Fruit fly (Drosophila melanogaster): ENCODE results near the gene CG13358.

The CG13358 gene

DNA sequence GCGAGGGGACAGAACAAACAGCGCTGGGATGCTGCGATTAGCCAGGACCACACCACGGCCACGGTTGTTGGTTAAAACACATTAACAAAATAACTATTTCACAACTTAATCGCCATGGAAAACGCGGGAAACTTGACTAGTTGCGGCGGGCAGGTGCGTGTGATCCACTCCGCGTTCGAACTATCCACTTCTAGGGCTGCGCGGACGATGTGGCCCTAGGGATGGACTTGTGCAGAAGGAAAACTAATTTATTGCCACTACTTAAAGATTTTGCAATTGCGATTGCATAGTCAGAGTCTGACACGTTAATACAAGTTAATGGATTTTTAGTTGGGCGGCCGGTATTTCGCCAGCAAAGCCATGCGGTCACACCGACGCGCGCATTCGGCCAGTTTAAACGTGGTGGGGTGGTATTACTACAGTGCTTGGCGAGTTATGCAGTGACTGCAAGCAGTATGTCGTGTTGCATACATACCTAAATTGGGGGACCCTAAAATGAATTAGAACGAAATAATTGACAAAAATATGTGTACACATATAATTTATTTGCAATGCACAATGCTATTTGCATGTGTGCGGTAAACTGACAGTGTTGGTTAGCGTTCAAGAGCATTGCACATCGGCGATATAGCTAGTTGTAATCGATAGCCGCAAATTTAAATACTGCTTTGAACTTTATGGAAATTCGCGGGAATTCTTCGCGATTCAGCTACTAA, 3.4 kb downstream of the CG13358 start, which contains the start of gene Rbf (continued):
- TF ChIP-seq wek (GFP tag; optimal IDR thresholded peaks at IDR 0.05) (no peak), CG17361 (GFP tag; IDR thresholded peaks at IDR 0.05) (no peak), dan (GFP tag; IDR thresholded peaks at IDR 0.05) (no peak), Hr78 (GFP tag; optimal IDR thresholded peaks at IDR 0.05) (no peak), chif (GFP tag; optimal IDR thresholded peaks at IDR 0.05) (no peak), ac (GFP tag; optimal IDR thresholded peaks at IDR 0.05) (no peak), az2 (GFP tag; optimal IDR thresholded peaks at IDR 0.05) (no peak), Ets65A (GFP tag) (no peak), stwl (tag; optimal IDR thresholded peaks at IDR 0.05) (peak; percentile 43), CG31365 (tag; optimal IDR thresholded peaks at IDR 0.05) (no peak), cwo (GFP tag; optimal IDR thresholded peaks at IDR 0.05) (no peak), nerfin-2 (GFP tag; IDR thresholded peaks at IDR 0.05; ENCODE audit: partially characterized antibody) (0 out of 2 replicates have a peak, but pooled peaks have one; percentile 38), CG11398 (GFP tag; optimal IDR thresholded peaks at IDR 0.05) (no peak), pan (optimal IDR thresholded peaks at IDR 0.05) (no peak), pan (GFP tag; optimal IDR thresholded peaks at IDR 0.05 in 1 of 2, IDR thresholded peaks at IDR 0.05 in 1 of 2) (no peak), CG2199 (GFP tag; IDR thresholded peaks at IDR 0.05) (no peak), CG4617 (GFP tag; optimal IDR thresholded peaks at IDR 0.05; ENCODE audit: borderline replicate concordance) (peak; percentile 53), CG42726 (GFP tag; IDR thresholded peaks at IDR 0.05; ENCODE audit: partially characterized antibody) (peak; percentile 28; the same call in 1 of the 2 replicates), Nf-YC (tag; optimal IDR thresholded peaks at IDR 0.05) (peak; percentile 11), CG30020 (tag; optimal IDR thresholded peaks at IDR 0.05) (peak; percentile 8), dmrt99B (tag; optimal IDR thresholded peaks at IDR 0.05) (no peak), ttk (GFP tag; IDR thresholded peaks at IDR 0.05) (no peak), Ptx1 (GFP tag; IDR thresholded peaks at IDR 0.05) (no peak), Dfd (GFP tag; optimal IDR thresholded peaks at IDR 0.05) (no peak), CG4707 (GFP tag; optimal IDR thresholded peaks at IDR 0.05) (no peak), Dip3 (GFP tag; optimal IDR thresholded peaks at IDR 0.05) (peak; percentile 40), mam (GFP tag; optimal IDR thresholded peaks at IDR 0.05) (peak; percentile 26), CG13287 (GFP tag; IDR thresholded peaks at IDR 0.05; ENCODE audit: partially characterized antibody) (peak; percentile 55; the same call in 1 of the 2 replicates), fu2 (GFP tag; optimal IDR thresholded peaks at IDR 0.05) (no peak), lilli (GFP tag; optimal IDR thresholded peaks at IDR 0.05) (no peak), Eip74EF (GFP tag; optimal IDR thresholded peaks at IDR 0.05) (no peak), CG3281 (GFP tag; optimal IDR thresholded peaks at IDR 0.05) (no peak), CG17385 (GFP tag; optimal IDR thresholded peaks at IDR 0.05) (no peak), vfl (GFP tag; optimal IDR thresholded peaks at IDR 0.05) (no peak), Dll (GFP tag; IDR thresholded peaks at IDR 0.05; ENCODE audit: partially characterized antibody) (peak; percentile 65), CG13624 (GFP tag; optimal IDR thresholded peaks at IDR 0.05) (peak; percentile 33), Antp (GFP tag; optimal IDR thresholded peaks at IDR 0.05) (no peak), Gug (GFP tag; IDR thresholded peaks at IDR 0.05) (no peak), Elba2 (GFP tag; optimal IDR thresholded peaks at IDR 0.05) (no peak), HmgD (GFP tag; optimal IDR thresholded peaks at IDR 0.05) (no peak), CG10366 (GFP tag; IDR thresholded peaks at IDR 0.05) (no peak), CG18599 (GFP tag; optimal IDR thresholded peaks at IDR 0.05) (no peak), CG8765 (GFP tag; IDR thresholded peaks at IDR 0.05) (no peak), CG7271 (tag; optimal IDR thresholded peaks at IDR 0.05) (no peak), CG10321 (GFP tag; IDR thresholded peaks at IDR 0.05) (no peak), h (optimal IDR thresholded peaks at IDR 0.05) (no peak), CG31441 (GFP tag; IDR thresholded peaks at IDR 0.05) (no peak), Dek (tag; optimal IDR thresholded peaks at IDR 0.05) (no peak), Lim3 (GFP tag; IDR thresholded peaks at IDR 0.05) (no peak), crol (GFP tag; IDR thresholded peaks at IDR 0.05) (no peak)

Data from whole organism, embryonic.